Fruit fly (Drosophila melanogaster): ENCODE data around the gene CG12576.

DNA sequence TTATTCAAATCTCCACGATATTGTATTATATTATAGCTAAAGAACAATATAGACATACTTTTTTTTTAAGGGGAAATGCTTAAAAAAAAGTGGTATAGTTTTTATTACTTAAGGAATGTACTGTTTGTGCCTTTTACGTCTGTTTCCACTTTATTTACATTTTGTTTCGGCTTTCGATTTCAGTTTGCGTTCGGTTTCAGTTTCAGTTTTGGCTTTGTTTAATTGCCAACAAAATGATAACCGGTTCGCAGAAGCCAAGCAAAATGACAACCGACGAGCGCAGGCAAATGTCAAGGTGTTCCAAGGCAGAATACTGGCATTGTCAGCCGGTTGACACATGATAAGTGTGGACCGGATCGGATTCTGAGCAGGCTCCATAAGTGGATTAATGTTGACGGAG is 45.1 kb upstream of the CG12576 start:
- TF ChIP-seq kay (GFP tag; ENCODE audit: borderline replicate concordance) (no peak), Clk (GFP tag; optimal IDR thresholded peaks at IDR 0.05) (no peak), CG7101 (tag; optimal IDR thresholded peaks at IDR 0.05) (no peak), ovo (GFP tag; optimal IDR thresholded peaks at IDR 0.05) (no peak), CG1620 (GFP tag; optimal IDR thresholded peaks at IDR 0.05) (no peak), CG33017 (tag; optimal IDR thresholded peaks at IDR 0.05) (no peak), tj (GFP tag; optimal IDR thresholded peaks at IDR 0.05) (no peak), CG11617 (GFP tag; optimal IDR thresholded peaks at IDR 0.05) (no peak), CG5204 (GFP tag; optimal IDR thresholded peaks at IDR 0.05) (no peak), bab1 (GFP tag; optimal IDR thresholded peaks at IDR 0.05) (no peak)
